Worm (Caenorhabditis elegans) whole organism, L4 larva: Measurements from ENCODE around the gene F10E7.2.

Experiments
- T26A8.4 ChIP-seq: fragments of 200-800 bp; sonication (Bioruptor generic); IDR thresholded peaks from 2 replicates; pipeline ENCODE4 v1.3.6; 2022; ENCODE audit warnings: missing genetic modification characterization, missing compliant biosample characterization
- duxl-1 ChIP-seq: sonication (generic microtip); optimal IDR thresholded peaks from 2 replicates; lab custom pipeline; 2016; ENCODE audit warnings: mild to moderate bottlenecking, missing genetic modification characterization, moderate library complexity, missing compliant biosample characterization; ENCODE audit not compliant: poor library complexity
- nhr-11 ChIP-seq: fragments of 150-350 bp; optimal IDR thresholded peaks from 2 replicates; lab custom pipeline; 2014; ENCODE audit warnings: missing biosample characterization, missing genetic modification characterization

ce11 chrII:7090852-7091251 is 31.2 kb upstream of the F10E7.2 start:
- no peak for TF ChIP-seq duxl-1 (tag; lab: Kevin White, UChicago)
- no peak for TF ChIP-seq T26A8.4 (GFP tag; lab: Robert Waterston, UW)
- no peak for TF ChIP-seq nhr-11 (tag; lab: Kevin White, UChicago)
